Worm (Caenorhabditis elegans): Measurements from ENCODE around the gene heri-1.

Gene heri-1

ce11 chrII:6115283-6115682 is 2.3 kb upstream of the heri-1 start:
- TF ChIP-seq athp-1 (tag; optimal IDR thresholded peaks at IDR 0.05) (no peak), ceh-27 (GFP tag; optimal IDR thresholded peaks at IDR 0.05) (peak; percentile 61)

DNA sequence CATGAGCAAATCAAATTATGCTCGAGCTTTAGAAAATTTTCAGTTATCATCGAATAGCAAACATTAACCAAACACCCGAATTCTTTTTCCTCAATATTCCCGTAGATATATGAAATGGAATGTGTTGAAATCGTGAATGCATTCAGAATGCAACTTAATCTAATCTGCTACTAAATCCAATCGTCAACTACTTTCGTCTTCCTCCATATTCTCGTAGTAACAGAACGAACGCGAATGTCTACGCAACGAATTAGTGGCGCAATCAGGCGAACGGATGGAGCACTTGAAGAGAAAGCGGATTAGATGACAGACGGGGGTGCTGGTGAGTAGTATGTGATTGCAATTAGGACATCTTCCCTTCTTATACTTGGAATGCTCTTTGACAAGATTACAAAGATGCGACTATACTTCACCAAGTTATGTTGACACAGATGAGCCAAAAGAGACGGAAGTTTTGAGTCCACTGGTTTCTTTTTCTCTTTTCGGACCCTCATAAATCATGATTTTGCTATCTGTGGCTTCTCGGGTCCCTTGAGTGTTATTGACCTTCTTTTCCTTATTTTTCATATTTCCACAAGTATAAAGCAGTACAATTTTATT is 948 bp upstream of the heri-1 start:
- TF ChIP-seq ceh-27 (GFP tag; optimal IDR thresholded peaks at IDR 0.05) (peak; percentile 21), hmg-20 (GFP tag; IDR thresholded peaks at IDR 0.05) (no peak)

DNA sequence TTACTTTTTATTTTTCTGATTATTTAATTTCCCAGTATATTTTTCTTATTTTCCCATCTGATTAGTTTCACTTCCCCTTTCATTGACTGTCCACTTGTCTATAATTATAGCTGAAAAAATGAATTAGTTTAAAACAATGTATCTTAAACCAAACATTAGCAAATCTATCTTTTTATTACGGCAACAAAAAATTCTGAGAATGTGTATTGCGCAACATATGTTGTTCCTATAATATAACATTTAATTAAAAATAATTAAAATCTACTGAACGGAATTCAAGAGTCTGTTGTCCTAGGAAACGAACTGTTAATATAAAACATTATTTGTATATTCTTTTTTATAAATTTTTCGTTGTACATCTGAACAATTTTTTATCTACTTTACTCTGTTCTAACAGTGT is 3.0 kb downstream of the heri-1 start:
- TF ChIP-seq unc-62 (GFP tag; optimal IDR thresholded peaks at IDR 0.05) = no peak
- TF ChIP-seq egl-44 (GFP tag; IDR thresholded peaks at IDR 0.05) = no peak
- TF ChIP-seq K12H6.12 (tag; optimal IDR thresholded peaks at IDR 0.05) = no peak
- TF ChIP-seq ztf-22 (GFP tag; optimal IDR thresholded peaks at IDR 0.05) = no peak
- TF ChIP-seq pha-4 (tag; optimal IDR thresholded peaks at IDR 0.05) = no peak
- TF ChIP-seq mel-28 (tag; optimal IDR thresholded peaks at IDR 0.05; ENCODE audit: borderline replicate concordance) = no peak
- TF ChIP-seq ceh-100 (GFP tag; IDR thresholded peaks at IDR 0.05) = no peak
- no peak for TF ChIP-seq hlh-26 (GFP tag; conservative IDR thresholded peaks at IDR 0.05)
- TF ChIP-seq lsy-27 (tag; optimal IDR thresholded peaks at IDR 0.05; ENCODE audit: borderline replicate concordance, insufficient read depth) = no peak
- TF ChIP-seq snpc-1.1 (tag; optimal IDR thresholded peaks at IDR 0.05; ENCODE audit: insufficient read depth) = no peak
- no peak for TF ChIP-seq B0261.1 (tag; optimal IDR thresholded peaks at IDR 0.05)
- no peak for TF ChIP-seq mxl-1 (tag; optimal IDR thresholded peaks at IDR 0.05)
- no peak for TF ChIP-seq attf-3 (GFP tag; conservative IDR thresholded peaks at IDR 0.05)
- no peak for TF ChIP-seq nhr-179 (tag; optimal IDR thresholded peaks at IDR 0.05)
- TF ChIP-seq unc-130 (GFP tag; optimal IDR thresholded peaks at IDR 0.05) = no peak
- TF ChIP-seq cebp-1 (GFP tag; IDR thresholded peaks at IDR 0.05) = no peak
- TF ChIP-seq cebp-1 (tag; optimal IDR thresholded peaks at IDR 0.05) = no peak
- TF ChIP-seq Y53G8AR.9 (GFP tag; conservative IDR thresholded peaks at IDR 0.05) = no peak

DNA sequence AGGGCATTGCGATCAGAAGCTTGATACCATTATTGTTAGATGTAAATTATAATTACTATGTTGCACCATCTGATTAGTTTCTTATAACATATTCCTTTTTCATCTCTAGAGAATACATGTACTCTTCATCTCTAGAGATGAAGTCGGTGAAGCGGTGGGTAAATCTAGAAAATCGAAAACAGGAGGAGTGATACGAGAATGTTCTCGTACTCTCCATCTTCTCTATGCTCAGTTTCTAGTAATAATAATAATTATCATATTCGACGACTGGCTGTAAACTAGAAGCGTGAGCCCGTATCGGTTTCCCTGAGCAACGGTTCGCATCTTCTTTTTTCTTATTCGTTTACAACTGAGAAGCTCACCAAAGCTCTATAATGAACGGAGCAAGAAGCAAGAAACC is 5.2 kb downstream of the heri-1 start:
- no peak for TF ChIP-seq F39B2.1 (GFP tag; IDR thresholded peaks at IDR 0.05)
- TF ChIP-seq sdz-38 (tag; optimal IDR thresholded peaks at IDR 0.05) = no peak
- no peak for TF ChIP-seq attf-5 (GFP tag; optimal IDR thresholded peaks at IDR 0.05)
- TF ChIP-seq nfya-2 (GFP tag; IDR thresholded peaks at IDR 0.05) = no peak
- TF ChIP-seq hsf-1 (GFP tag; IDR thresholded peaks at IDR 0.05) = no peak
- TF ChIP-seq F57A8.1 (GFP tag; optimal IDR thresholded peaks at IDR 0.05) = no peak
- no peak for TF ChIP-seq pha-4 (tag; optimal IDR thresholded peaks at IDR 0.05)
- no peak for TF ChIP-seq nfya-1 (tag; optimal IDR thresholded peaks at IDR 0.05; ENCODE audit: borderline replicate concordance, insufficient read depth)
- TF ChIP-seq egl-44 (GFP tag; IDR thresholded peaks at IDR 0.05) = no peak
- TF ChIP-seq F55B11.4 (tag; optimal IDR thresholded peaks at IDR 0.05; ENCODE audit: borderline replicate concordance, insufficient read depth) = no peak
- TF ChIP-seq snpc-4 (GFP tag; optimal IDR thresholded peaks at IDR 0.05) = no peak
- no peak for TF ChIP-seq snpc-4 (tag; optimal IDR thresholded peaks at IDR 0.05)
- no peak for TF ChIP-seq dpl-1 (GFP tag; optimal IDR thresholded peaks at IDR 0.05)

DNA sequence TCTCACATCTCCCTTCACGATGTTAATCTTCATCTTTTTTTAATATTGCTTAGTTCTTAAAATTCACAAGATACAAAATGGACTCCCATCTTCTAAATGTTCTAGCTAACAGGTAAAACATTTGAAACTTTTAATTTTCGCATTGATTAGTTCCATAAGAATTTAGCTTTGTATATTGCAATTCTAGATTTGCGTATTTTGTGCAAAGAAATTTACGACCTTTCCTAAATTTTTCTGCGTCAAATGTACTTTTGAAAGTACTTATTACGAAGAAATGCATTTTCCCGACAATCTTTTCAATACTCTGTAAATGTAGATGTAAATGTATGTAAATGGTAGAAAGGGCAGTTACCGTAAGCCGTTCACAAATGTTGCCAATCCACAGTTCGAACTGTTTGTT is 9.0 kb downstream of the heri-1 start:
- TF ChIP-seq dox-1 (GFP tag; IDR thresholded peaks at IDR 0.05) = no peak
- TF ChIP-seq somi-1 (GFP tag; optimal IDR thresholded peaks at IDR 0.05) = no peak
- TF ChIP-seq Y53F4B.3 (GFP tag; IDR thresholded peaks at IDR 0.05) = no peak
- TF ChIP-seq hsf-1 (GFP tag; IDR thresholded peaks at IDR 0.05) = no peak
- TF ChIP-seq F55B11.4 (tag; optimal IDR thresholded peaks at IDR 0.05; ENCODE audit: borderline replicate concordance, insufficient read depth) = no peak
- TF ChIP-seq let-526 (GFP tag; IDR thresholded peaks at IDR 0.05) = no peak
- TF ChIP-seq B0261.1 (tag; optimal IDR thresholded peaks at IDR 0.05) = no peak
- no peak for TF ChIP-seq ztf-28 (GFP tag; IDR thresholded peaks at IDR 0.05)
- TF ChIP-seq rec-8 (tag; optimal IDR thresholded peaks at IDR 0.05) = no peak
- TF ChIP-seq madf-6 (GFP tag; IDR thresholded peaks at IDR 0.05) = no peak
- TF ChIP-seq tbx-9 (tag; optimal IDR thresholded peaks at IDR 0.05; ENCODE audit: borderline replicate concordance) = no peak
- no peak for TF ChIP-seq attf-3 (GFP tag; conservative IDR thresholded peaks at IDR 0.05)
- no peak for TF ChIP-seq athp-1 (tag; optimal IDR thresholded peaks at IDR 0.05)
- TF ChIP-seq rcor-1 (GFP tag; IDR thresholded peaks at IDR 0.05) = no peak
- TF ChIP-seq nfya-1 (tag; optimal IDR thresholded peaks at IDR 0.05; ENCODE audit: borderline replicate concordance, insufficient read depth) = no peak
- no peak for TF ChIP-seq ztf-6 (GFP tag; IDR thresholded peaks at IDR 0.05)
